Worm (Caenorhabditis elegans) whole organism, L4 larva: ENCODE data around the gene Y47D3A.1.

Experiments used
- F44E2.7 ChIP-seq: fragments of 200-800 bp; sonication (Bioruptor generic); IDR thresholded peaks from 2 replicates; pipeline ENCODE4 v2.1.2; 2022; ENCODE audit warnings: missing genetic modification characterization, missing compliant biosample characterization
- aly-2 ChIP-seq: sonication (generic microtip); optimal IDR thresholded peaks from 2 replicates; lab custom pipeline; 2018; ENCODE audit warnings: missing biosample characterization, missing genetic modification characterization
- dpl-1 ChIP-seq: fragments of 150-350 bp; optimal IDR thresholded peaks from 2 replicates; lab custom pipeline; 2014; ENCODE audit warnings: missing biosample characterization, missing genetic modification reagents, missing genetic modification characterization
- fkh-10 ChIP-seq: fragments of 150-350 bp; optimal IDR thresholded peaks from 2 replicates; lab custom pipeline; 2014; ENCODE audit warnings: missing biosample characterization, missing genetic modification reagents, missing genetic modification characterization
- hlh-30 ChIP-seq: sonication (generic microtip); optimal IDR thresholded peaks from 2 replicates; lab custom pipeline; 2017; ENCODE audit warnings: antibody characterized with exemption, mild to moderate bottlenecking, missing genetic modification characterization, missing compliant biosample characterization; ENCODE audit not compliant: insufficient read depth
- lin-15B ChIP-seq: fragments of 150-350 bp; sonication (generic microtip); optimal IDR thresholded peaks from 3 replicates; lab custom pipeline; 2014; ENCODE audit warnings: missing biosample characterization, missing genetic modification characterization
- lin-29 ChIP-seq: fragments of 200-800 bp; sonication (Bioruptor generic); IDR thresholded peaks from 2 replicates; pipeline ENCODE4 v1.3.6; 2022; ENCODE audit warnings: missing genetic modification reagents, missing genetic modification characterization, missing compliant biosample characterization
- lsy-2 ChIP-seq, 2 experiments: fragments of 150-350 bp in 1 of 2; sonication (generic microtip) in 1 of 2; optimal IDR thresholded peaks; 2 replicates each; lab custom pipeline; 2014 to 2017; ENCODE audit warnings: missing biosample characterization in 2 of 2, missing genetic modification characterization in 2 of 2
- nhr-111 ChIP-seq: fragments of 200-800 bp; sonication (Bioruptor generic); optimal IDR thresholded peaks from 2 replicates; lab custom pipeline; 2018; ENCODE audit warnings: mild to moderate bottlenecking, missing genetic modification characterization, missing compliant biosample characterization
- nhr-28 ChIP-seq: fragments of 150-350 bp; optimal IDR thresholded peaks from 2 replicates; lab custom pipeline; 2014; ENCODE audit warnings: missing biosample characterization, missing genetic modification characterization
- pha-4 ChIP-seq, 2 experiments: fragments of 150-350 bp in 1 of 2; fragments of 200-800 bp in 1 of 2; sonication (Bioruptor generic) in 1 of 2; IDR thresholded peaks in 1 of 2; optimal IDR thresholded peaks in 1 of 2; 2 replicates each; pipeline versions ENCODE4 v1.3.6 to Lab custom; 2014 to 2022; ENCODE audit warnings: missing genetic modification characterization in 2 of 2, missing genetic modification reagents in 2 of 2, missing biosample characterization in 1 of 2, missing compliant biosample characterization in 1 of 2
- snpc-1.2 ChIP-seq: fragments of 200-800 bp; sonication (Bioruptor generic); IDR thresholded peaks from 2 replicates; pipeline ENCODE4 v1.3.6; 2022; ENCODE audit warnings: missing genetic modification reagents, missing genetic modification characterization, missing compliant biosample characterization
- unc-62 ChIP-seq, 3 experiments: fragments of 150-350 bp in 1 of 3; sonication (generic microtip); optimal IDR thresholded peaks in 2 of 3; peaks in 1 of 3; 1 replicate in 1 of 3; 2 replicates in 2 of 3; lab custom pipeline; 2014 to 2017; ENCODE audit warnings: missing biosample characterization in 3 of 3, missing genetic modification characterization in 3 of 3, missing genetic modification reagents in 3 of 3, missing genotype in 1 of 3
- ztf-11 ChIP-seq: fragments of 150-350 bp; optimal IDR thresholded peaks from 2 replicates; lab custom pipeline; 2014; ENCODE audit warnings: missing biosample characterization, missing genetic modification characterization

- no peak for TF ChIP-seq pha-4 (GFP tag; IDR thresholded peaks at IDR 0.05; lab: Robert Waterston, UW)
- no peak for TF ChIP-seq pha-4 (tag; optimal IDR thresholded peaks at IDR 0.05; lab: Kevin White, UChicago)
- TF ChIP-seq aly-2 (tag; lab: Kevin White, UChicago), result no peak
- TF ChIP-seq ztf-11 (tag; lab: Kevin White, UChicago), result no peak
- TF ChIP-seq snpc-1.2 (GFP tag; lab: Robert Waterston, UW), result no peak
- TF ChIP-seq lin-29, result no peak
- no peak for TF ChIP-seq nhr-111 (GFP tag; lab: Kevin White, UChicago)
- no peak for TF ChIP-seq dpl-1 (GFP tag; lab: Kevin White, UChicago)
- no peak for TF ChIP-seq F44E2.7 (GFP tag; lab: Robert Waterston, UW)
- no peak for TF ChIP-seq unc-62 (GFP tag; optimal IDR thresholded peaks at IDR 0.05 in 1 of 2; lab: Kevin White, UChicago)
- no peak for TF ChIP-seq unc-62 (tag; optimal IDR thresholded peaks at IDR 0.05; lab: Kevin White, UChicago)
- no peak for TF ChIP-seq fkh-10 (GFP tag; lab: Kevin White, UChicago)
- no peak for TF ChIP-seq lin-15B (tag; lab: Kevin White, UChicago)
- no peak for TF ChIP-seq lsy-2 (tag; optimal IDR thresholded peaks at IDR 0.05; lab: Kevin White, UChicago)
- TF ChIP-seq hlh-30 (tag; lab: Kevin White, UChicago), result peak; percentile 21
- TF ChIP-seq nhr-28 (tag; lab: Kevin White, UChicago), result no peak
Observed at ce11 chrIII:11149254-11149876, 7.7 kb upstream of the Y47D3A.1 start.
